Worm (Caenorhabditis elegans) whole organism, L1 larva: ENCODE results near the gene dylt-2.

ENCODE experiments used
- ama-1 ChIP-seq: fragments of 150-350 bp; optimal IDR thresholded peaks from 2 replicates; lab custom pipeline; 2014
- ceh-82 ChIP-seq, 3 experiments: fragments of 150-350 bp in 1 of 3; sonication (generic microtip) in 2 of 3; optimal IDR thresholded peaks; 2 replicates each; lab custom pipeline; 2014 to 2017; ENCODE audit warnings: missing biosample characterization in 3 of 3, missing genetic modification characterization in 3 of 3
- ces-1 ChIP-seq: fragments of 150-350 bp; optimal IDR thresholded peaks from 2 replicates; lab custom pipeline; 2014; ENCODE audit warnings: missing biosample characterization, missing genetic modification reagents, missing genetic modification characterization
- mdl-1 ChIP-seq, 2 experiments: fragments of 150-350 bp; optimal IDR thresholded peaks; 2 replicates each; lab custom pipeline; 2014 to 2017; ENCODE audit warnings: missing biosample characterization in 2 of 2, missing genetic modification characterization in 2 of 2, inconsistent platforms in 1 of 2
- nhr-11 ChIP-seq: fragments of 150-350 bp; optimal IDR thresholded peaks from 2 replicates; lab custom pipeline; 2014; ENCODE audit warnings: missing biosample characterization, missing genetic modification characterization
- nhr-28 ChIP-seq: fragments of 150-350 bp; optimal IDR thresholded peaks from 2 replicates; lab custom pipeline; 2014; ENCODE audit warnings: missing biosample characterization, missing genetic modification characterization
- nhr-77 ChIP-seq: fragments of 150-350 bp; optimal IDR thresholded peaks from 2 replicates; lab custom pipeline; 2014; ENCODE audit warnings: missing biosample characterization, missing genetic modification characterization
- pqm-1 ChIP-seq: sonication (generic microtip); optimal IDR thresholded peaks from 3 replicates; lab custom pipeline; 2017; ENCODE audit warnings: missing biosample characterization, missing genetic modification characterization
- skn-1 ChIP-seq: fragments of 150-350 bp; optimal IDR thresholded peaks from 2 replicates; lab custom pipeline; 2014; ENCODE audit warnings: missing biosample characterization, missing genetic modification characterization
- swsn-7 ChIP-seq: sonication (generic microtip); optimal IDR thresholded peaks from 2 replicates; lab custom pipeline; 2016; ENCODE audit warnings: missing genetic modification characterization, missing compliant biosample characterization
- unc-30 ChIP-seq: sonication (generic microtip); optimal IDR thresholded peaks from 2 replicates; lab custom pipeline; 2017; ENCODE audit warnings: missing biosample characterization, missing genetic modification characterization
- unc-62 ChIP-seq: fragments of 150-350 bp; optimal IDR thresholded peaks from 2 replicates; lab custom pipeline; 2014; ENCODE audit warnings: missing biosample characterization, missing genetic modification reagents, missing genetic modification characterization

- TF ChIP-seq pqm-1 (no peak), unc-62 (no peak), swsn-7 (tag; lab: Kevin White, UChicago) (no peak), mdl-1 (tag; optimal IDR thresholded peaks at IDR 0.05; lab: Kevin White, UChicago) (peak in 1 of 2 experiments; percentile 49), nhr-11 (tag; lab: Kevin White, UChicago) (no peak), ceh-82 (tag; optimal IDR thresholded peaks at IDR 0.05; lab: Kevin White, UChicago) (no peak), ama-1 (lab: Kevin White, UChicago) (no peak), ces-1 (GFP tag; lab: Kevin White, UChicago) (no peak), unc-30 (tag; lab: Kevin White, UChicago) (no peak), nhr-28 (tag; lab: Kevin White, UChicago) (no peak), nhr-77 (tag; lab: Kevin White, UChicago) (no peak), skn-1 (tag; lab: Kevin White, UChicago) (no peak)
Measured at ce11 chrX:8986452-8986851, 46.5 kb upstream of the dylt-2 start.
